Fruit fly (Drosophila melanogaster): ENCODE data around the gene chas.
A peak's percentile ranks its signal among the peaks of the same experiment; 100 is the strongest.

The chas gene

DNA sequence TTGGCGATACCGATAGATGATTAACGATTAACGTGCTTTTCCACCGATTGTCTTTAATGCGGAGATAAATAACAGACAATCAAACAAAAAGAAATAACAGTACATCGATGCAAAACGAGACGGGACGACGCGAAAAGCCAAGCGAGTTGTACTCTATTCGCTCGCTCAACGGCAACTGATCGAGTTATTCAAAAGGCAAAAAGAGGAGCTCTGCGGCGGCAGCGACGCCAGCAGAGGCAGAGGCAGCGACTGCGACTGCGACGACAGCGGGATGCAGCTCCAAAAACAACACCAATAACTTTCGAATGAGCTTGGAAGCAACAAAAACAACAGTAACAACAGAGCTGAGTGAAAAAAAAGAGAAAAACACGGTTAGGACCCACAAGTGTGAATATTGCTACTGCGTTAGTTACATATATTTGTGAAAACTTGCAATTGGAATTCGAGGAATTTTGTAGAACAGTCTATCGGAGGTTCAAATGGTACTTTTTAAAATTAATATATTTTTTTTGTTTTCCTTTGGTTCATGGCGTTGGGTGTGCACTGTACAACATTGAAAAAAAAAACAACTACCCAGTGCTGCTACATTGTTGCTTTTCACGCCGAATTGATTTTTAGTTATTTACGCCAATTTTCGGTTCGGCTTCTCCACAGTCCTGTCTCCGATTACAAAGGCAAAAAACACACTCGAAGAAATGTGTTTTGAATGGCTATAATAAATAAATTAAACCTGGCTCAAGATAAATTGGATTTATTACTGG is 15.6 kb downstream of the chas start (continued):
- TF ChIP-seq Fer3 (tag; optimal IDR thresholded peaks at IDR 0.05) (peak; percentile 37), CG4730 (GFP tag; IDR thresholded peaks at IDR 0.05) (peak; percentile 79), CG10267 (tag; optimal IDR thresholded peaks at IDR 0.05) (peak; percentile 50), rib (GFP tag; IDR thresholded peaks at IDR 0.05) (peak; percentile 38; the same call in 1 of the 2 replicates), NK7.1 (GFP tag; optimal IDR thresholded peaks at IDR 0.05) (no peak), nerfin-1 (tag; optimal IDR thresholded peaks at IDR 0.05) (peak; percentile 41), Hr3 (GFP tag; optimal IDR thresholded peaks at IDR 0.05) (peak; percentile 25), D19A (tag; optimal IDR thresholded peaks at IDR 0.05) (peak; percentile 43), Lpt (GFP tag; optimal IDR thresholded peaks at IDR 0.05) (no peak), CG15269 (tag; optimal IDR thresholded peaks at IDR 0.05) (peak; percentile 68), disco-r (GFP tag; optimal IDR thresholded peaks at IDR 0.05) (peak; percentile 3), CG3163 (GFP tag; optimal IDR thresholded peaks at IDR 0.05) (no peak), CG9727 (GFP tag; optimal IDR thresholded peaks at IDR 0.05) (peak; percentile 47), Scr (GFP tag; IDR thresholded peaks at IDR 0.05; ENCODE audit: partially characterized antibody) (0 out of 2 replicates have a peak, but pooled peaks have one; percentile 14), ara (GFP tag; IDR thresholded peaks at IDR 0.05) (peak; percentile 82), CG6791 (GFP tag; IDR thresholded peaks at IDR 0.05; ENCODE audit: partially characterized antibody) (0 out of 3 replicates have a peak, but pooled peaks have one; percentile 8), E2f2 (GFP tag; IDR thresholded peaks at IDR 0.05) (peak; percentile 60), CG15073 (GFP tag; optimal IDR thresholded peaks at IDR 0.05) (no peak), crol (GFP tag; IDR thresholded peaks at IDR 0.05) (no peak), CG13296 (GFP tag; optimal IDR thresholded peaks at IDR 0.05) (peak; percentile 19), ab (GFP tag; optimal IDR thresholded peaks at IDR 0.05) (peak; percentile 52), Camta (GFP tag; optimal IDR thresholded peaks at IDR 0.05) (peak; percentile 26), Tbp (GFP tag; optimal IDR thresholded peaks at IDR 0.05) (no peak), CG15011 (GFP tag; optimal IDR thresholded peaks at IDR 0.05) (peak; percentile 47), CG7372 (GFP tag; IDR thresholded peaks at IDR 0.05) (peak; percentile 66), CG9215 (GFP tag; IDR thresholded peaks at IDR 0.05) (peak; percentile 54; the same call in 1 of the 2 replicates), Dbx (GFP tag; IDR thresholded peaks at IDR 0.05) (no peak), tin (GFP tag; optimal IDR thresholded peaks at IDR 0.05) (peak; percentile 49), ttk (GFP tag; IDR thresholded peaks at IDR 0.05) (peak; percentile 89), MBD-R2 (GFP tag; IDR thresholded peaks at IDR 0.05) (no peak; the same call in 1 of the 2 replicates), Aef1 (GFP tag; IDR thresholded peaks at IDR 0.05) (peak; percentile 86), so (GFP tag; IDR thresholded peaks at IDR 0.05) (peak; percentile 77; the same call in 2 of the 3 replicates), Blimp-1 (GFP tag; optimal IDR thresholded peaks at IDR 0.05) (peak; percentile 71), Ssrp (tag; optimal IDR thresholded peaks at IDR 0.05) (peak; percentile 62), Gsc (GFP tag; IDR thresholded peaks at IDR 0.05) (peak; percentile 56), CG13775 (GFP tag; optimal IDR thresholded peaks at IDR 0.05) (peak; percentile 28), odd (GFP tag; optimal IDR thresholded peaks at IDR 0.05) (peak; percentile 36), CG10321 (GFP tag; IDR thresholded peaks at IDR 0.05) (0 out of 2 replicates have a peak, but pooled peaks have one; percentile 10), CG17361 (GFP tag; IDR thresholded peaks at IDR 0.05) (peak; percentile 65; the same call in 2 of the 3 replicates), CG32767 (GFP tag; IDR thresholded peaks at IDR 0.05) (peak; percentile 45; the same call in 1 of the 2 replicates), phol (tag; optimal IDR thresholded peaks at IDR 0.05) (peak; percentile 67), slp2 (GFP tag; optimal IDR thresholded peaks at IDR 0.05) (no peak), MTF-1 (GFP tag; optimal IDR thresholded peaks at IDR 0.05; ENCODE audit: borderline replicate concordance) (no peak), Hsf (GFP tag; optimal IDR thresholded peaks at IDR 0.05) (peak; percentile 62), ewg (GFP tag; optimal IDR thresholded peaks at IDR 0.05) (peak; percentile 47), CG10209 (GFP tag; optimal IDR thresholded peaks at IDR 0.05) (peak; percentile 39), dmrt99B (tag; optimal IDR thresholded peaks at IDR 0.05) (peak; percentile 83), CG1024 (GFP tag; IDR thresholded peaks at IDR 0.05) (peak; percentile 77), CG12659 (GFP tag; optimal IDR thresholded peaks at IDR 0.05) (peak; percentile 41)

Measured in whole organism, embryonic.